Worm (Caenorhabditis elegans): Measurements from ENCODE around the gene pzf-1.

ce11 chrV:15943125-15943524 lies 14.9 kb upstream of the pzf-1 start, which contains the start of gene srw-53:
- no peak for TF ChIP-seq nhr-12 (tag; optimal IDR thresholded peaks at IDR 0.05)
- no peak for TF ChIP-seq skn-1 (tag; optimal IDR thresholded peaks at IDR 0.05)
- TF ChIP-seq aly-2 (tag; optimal IDR thresholded peaks at IDR 0.05): no peak
- TF ChIP-seq sptf-1 (tag; optimal IDR thresholded peaks at IDR 0.05): no peak
